Worm (Caenorhabditis elegans): ENCODE data around the gene R10H10.3.

DNA sequence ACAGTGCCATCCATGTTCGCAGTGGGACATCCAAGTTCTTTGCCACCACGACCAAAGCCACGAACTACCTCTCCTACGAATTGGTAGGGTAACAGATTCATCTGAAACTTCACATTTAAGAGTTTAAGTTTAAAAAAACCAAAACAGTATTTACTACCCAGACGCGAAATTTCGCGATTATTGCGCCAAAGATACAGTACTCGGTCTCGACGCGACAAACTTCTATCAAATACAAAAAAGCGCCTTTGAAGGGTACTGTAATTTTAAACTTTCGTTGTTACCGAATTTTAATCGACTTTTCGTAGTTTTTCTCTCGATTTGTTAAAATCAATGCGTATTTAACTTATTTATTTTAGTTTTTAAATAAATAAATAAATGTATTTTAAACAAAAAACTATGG lies 21.1 kb downstream of the R10H10.3 start, which contains the start of gene rfk-1:
- no peak for TF ChIP-seq unc-39 (tag; optimal IDR thresholded peaks at IDR 0.05)
- TF ChIP-seq aly-2 (tag; optimal IDR thresholded peaks at IDR 0.05): no peak
- TF ChIP-seq nhr-237 (tag; optimal IDR thresholded peaks at IDR 0.05): no peak
- no peak for TF ChIP-seq lin-39 (tag; optimal IDR thresholded peaks at IDR 0.05)
- no peak for TF ChIP-seq elt-3 (tag; optimal IDR thresholded peaks at IDR 0.05)
- TF ChIP-seq nhr-10 (tag; optimal IDR thresholded peaks at IDR 0.05): no peak
